Worm (Caenorhabditis elegans): ENCODE data around the gene Y37D8A.19.
A peak's percentile ranks its signal among the peaks of the same experiment; 100 is the strongest.

Y37D8A.19 gene

ce11 chrIII:12978473-12979174, 49.0 kb downstream of the Y37D8A.19 start, which contains the start of the genes ubq-2 and frg-1 (continued):
- no peak for TF ChIP-seq dpff-1 (tag; optimal IDR thresholded peaks at IDR 0.05)
- TF ChIP-seq ceh-40 (GFP tag; IDR thresholded peaks at IDR 0.05): no peak
- TF ChIP-seq mcd-1 (GFP tag; IDR thresholded peaks at IDR 0.05): peak; percentile 90
- TF ChIP-seq ceh-100 (GFP tag; IDR thresholded peaks at IDR 0.05): peak; percentile 69
- TF ChIP-seq dox-1 (GFP tag; IDR thresholded peaks at IDR 0.05): peak; percentile 89
- TF ChIP-seq dpl-1 (GFP tag; optimal IDR thresholded peaks at IDR 0.05): peak; percentile 65
- no peak for TF ChIP-seq ama-1 (optimal IDR thresholded peaks at IDR 0.05)
- TF ChIP-seq ama-1 (GFP tag; optimal IDR thresholded peaks at IDR 0.05): no peak
- peak; percentile 22 for TF ChIP-seq B0035.1 (tag; optimal IDR thresholded peaks at IDR 0.05)
- peak; percentile 89 for TF ChIP-seq attf-5 (GFP tag; optimal IDR thresholded peaks at IDR 0.05)
- TF ChIP-seq hlh-12 (tag; optimal IDR thresholded peaks at IDR 0.05): no peak
- peak; percentile 51 for TF ChIP-seq him-1 (tag; optimal IDR thresholded peaks at IDR 0.05)
- TF ChIP-seq ccch-3 (GFP tag; optimal IDR thresholded peaks at IDR 0.05): no peak
- TF ChIP-seq Y67H2A.10 (GFP tag; conservative IDR thresholded peaks at IDR 0.05): no peak
- TF ChIP-seq athp-1 (tag; optimal IDR thresholded peaks at IDR 0.05): peak; percentile 30
- no peak for TF ChIP-seq attf-3 (GFP tag; conservative IDR thresholded peaks at IDR 0.05)
- TF ChIP-seq C17E4.6 (GFP tag; IDR thresholded peaks at IDR 0.05): peak; percentile 36; the same call in 1 of the 2 replicates
- TF ChIP-seq nfya-2 (GFP tag; IDR thresholded peaks at IDR 0.05): no peak
- peak; percentile 46; the same call in 1 of the 2 replicates for TF ChIP-seq hmg-20 (GFP tag; IDR thresholded peaks at IDR 0.05)
- TF ChIP-seq nhr-179 (tag; optimal IDR thresholded peaks at IDR 0.05): no peak
- TF ChIP-seq unc-130 (GFP tag; optimal IDR thresholded peaks at IDR 0.05): no peak
- TF ChIP-seq hlh-26 (GFP tag; conservative IDR thresholded peaks at IDR 0.05): no peak
- no peak for TF ChIP-seq unc-62 (GFP tag; optimal IDR thresholded peaks at IDR 0.05)
- TF ChIP-seq madf-10 (tag; optimal IDR thresholded peaks at IDR 0.05): peak; percentile 37
- TF ChIP-seq sea-2 (GFP tag; IDR thresholded peaks at IDR 0.05): no peak
- peak; percentile 56 for TF ChIP-seq efl-1 (GFP tag; optimal IDR thresholded peaks at IDR 0.05)
- peak; percentile 35 for TF ChIP-seq snpc-4 (GFP tag; optimal IDR thresholded peaks at IDR 0.05)
- peak; percentile 3 to 56 (median 41) for TF ChIP-seq snpc-4 (tag; optimal IDR thresholded peaks at IDR 0.05)
- TF ChIP-seq akir-1 (GFP tag; optimal IDR thresholded peaks at IDR 0.05): no peak
- peak in 1 of 2 experiments; percentile 67 for TF ChIP-seq let-607 (tag; optimal IDR thresholded peaks at IDR 0.05)
- TF ChIP-seq die-1 (tag; optimal IDR thresholded peaks at IDR 0.05): no peak
- TF ChIP-seq tbx-9 (tag; optimal IDR thresholded peaks at IDR 0.05; ENCODE audit: borderline replicate concordance): no peak
- no peak for TF ChIP-seq F52B5.7 (tag; optimal IDR thresholded peaks at IDR 0.05)
- TF ChIP-seq rcor-1 (GFP tag; IDR thresholded peaks at IDR 0.05): peak; percentile 80
- no peak for TF ChIP-seq lsy-27 (tag; optimal IDR thresholded peaks at IDR 0.05; ENCODE audit: borderline replicate concordance, insufficient read depth)
- TF ChIP-seq F57C9.4 (tag; optimal IDR thresholded peaks at IDR 0.05): no peak
- TF ChIP-seq ztf-3 (GFP tag; optimal IDR thresholded peaks at IDR 0.05): no peak
- no peak for TF ChIP-seq bed-1 (GFP tag; IDR thresholded peaks at IDR 0.05)
- no peak for TF ChIP-seq egl-44 (GFP tag; IDR thresholded peaks at IDR 0.05)
- TF ChIP-seq F57A8.1 (GFP tag; optimal IDR thresholded peaks at IDR 0.05): no peak
- TF ChIP-seq madf-3 (GFP tag; IDR thresholded peaks at IDR 0.05): peak; percentile 82
- TF ChIP-seq hsf-1 (GFP tag; IDR thresholded peaks at IDR 0.05): no peak
- no peak for TF ChIP-seq T07F8.4 (tag; optimal IDR thresholded peaks at IDR 0.05)
- TF ChIP-seq chd-7 (tag; optimal IDR thresholded peaks at IDR 0.05): peak; percentile 4
- no peak for TF ChIP-seq ztf-6 (GFP tag; IDR thresholded peaks at IDR 0.05)
- peak; percentile 86 for TF ChIP-seq nfyb-1 (GFP tag; IDR thresholded peaks at IDR 0.05)
- TF ChIP-seq snpc-1.1 (tag; optimal IDR thresholded peaks at IDR 0.05; ENCODE audit: insufficient read depth): peak; percentile 16
- TF ChIP-seq F39B2.1 (GFP tag; IDR thresholded peaks at IDR 0.05): no peak
- TF ChIP-seq nhr-90 (tag; optimal IDR thresholded peaks at IDR 0.05): no peak

Measured in whole organism, young adult.